Worm (Caenorhabditis elegans): ENCODE measurements around the gene Y59C2A.3.

Gene Y59C2A.3

ce11 chrII:2206064-2206722 is 13.5 kb downstream of the Y59C2A.3 start:
- TF ChIP-seq unc-62 (GFP tag; optimal IDR thresholded peaks at IDR 0.05 in 1 of 2) (peak in 1 of 2 experiments; percentile 56), unc-62 (tag; optimal IDR thresholded peaks at IDR 0.05) (no peak), spr-3 (GFP tag; optimal IDR thresholded peaks at IDR 0.05) (no peak)

- TF ChIP-seq egl-43 (GFP tag; IDR thresholded peaks at IDR 0.05) (no peak), pha-4 (GFP tag; IDR thresholded peaks at IDR 0.05) (no peak), pha-4 (tag; optimal IDR thresholded peaks at IDR 0.05) (no peak), F44E2.7 (GFP tag; IDR thresholded peaks at IDR 0.05) (no peak), Y48G9A.11 (GFP tag; IDR thresholded peaks at IDR 0.05) (no peak), fkh-10 (GFP tag; optimal IDR thresholded peaks at IDR 0.05) (peak; percentile 4), lir-3 (tag; optimal IDR thresholded peaks at IDR 0.05) (no peak), dpl-1 (GFP tag; optimal IDR thresholded peaks at IDR 0.05) (peak; percentile 87), aha-1 (tag) (peak; percentile 49), F49E8.2 (tag; optimal IDR thresholded peaks at IDR 0.05; ENCODE audit: borderline replicate concordance) (no peak), mes-2 (tag; optimal IDR thresholded peaks at IDR 0.05; ENCODE audit: poor library complexity, severe bottlenecking) (peak; percentile 70), zfp-2 (tag; optimal IDR thresholded peaks at IDR 0.05) (no peak), hlh-30 (tag; optimal IDR thresholded peaks at IDR 0.05; ENCODE audit: insufficient read depth) (peak; percentile 22), mdt-29 (GFP tag; IDR thresholded peaks at IDR 0.05) (no peak), lsy-2 (tag; optimal IDR thresholded peaks at IDR 0.05) (peak in 1 of 2 experiments; percentile 67), lin-13 (GFP tag; optimal IDR thresholded peaks at IDR 0.05) (peak; percentile 11), lin-38 (GFP tag; IDR thresholded peaks at IDR 0.05) (peak; percentile 92), zip-11 (GFP tag; IDR thresholded peaks at IDR 0.05) (no peak), nhr-77 (tag; optimal IDR thresholded peaks at IDR 0.05) (no peak), madf-5 (GFP tag; IDR thresholded peaks at IDR 0.05) (no peak)
Measured at ce11 chrII:2204077-2204476, 15.6 kb downstream of the Y59C2A.3 start, which contains the start of gene Y59C2A.2. TSS of gene Y59C2A.2 (minus strand) at chrII:2204137.

ce11 chrII:2202147-2202546 is 17.6 kb downstream of the Y59C2A.3 start:
- no peak for TF ChIP-seq ceh-62 (tag; optimal IDR thresholded peaks at IDR 0.05)
- TF ChIP-seq ceh-32 (tag; optimal IDR thresholded peaks at IDR 0.05; ENCODE audit: poor library complexity) = no peak
- TF ChIP-seq aha-1 (tag) = peak; percentile 98
- TF ChIP-seq daf-12 (tag; optimal IDR thresholded peaks at IDR 0.05) = no peak
- no peak for TF ChIP-seq ZK337.2 (GFP tag; IDR thresholded peaks at IDR 0.05)
- no peak for TF ChIP-seq daf-16 (GFP tag; optimal IDR thresholded peaks at IDR 0.05)
- TF ChIP-seq daf-16 (tag; optimal IDR thresholded peaks at IDR 0.05) = no peak
- TF ChIP-seq ztf-11 (tag; optimal IDR thresholded peaks at IDR 0.05) = no peak

- TF ChIP-seq fkh-10 (GFP tag; optimal IDR thresholded peaks at IDR 0.05) (peak; percentile 55), mes-2 (tag; optimal IDR thresholded peaks at IDR 0.05; ENCODE audit: poor library complexity, severe bottlenecking) (peak; percentile 30), hlh-30 (tag; optimal IDR thresholded peaks at IDR 0.05; ENCODE audit: insufficient read depth) (peak; percentile 16), rbr-2 (tag; optimal IDR thresholded peaks at IDR 0.05) (no peak), ceh-20 (GFP tag; IDR thresholded peaks at IDR 0.05) (no peak), attf-4 (tag; optimal IDR thresholded peaks at IDR 0.05) (no peak), lsy-2 (tag; optimal IDR thresholded peaks at IDR 0.05) (peak in 1 of 2 experiments; percentile 24), mdl-1 (tag; optimal IDR thresholded peaks at IDR 0.05) (peak in 1 of 2 experiments; percentile 13), hmg-1.1 (GFP tag; IDR thresholded peaks at IDR 0.05) (no peak), php-3 (GFP tag; IDR thresholded peaks at IDR 0.05) (no peak), aha-1 (tag) (peak; percentile 64)
Measured at ce11 chrII:2197555-2198288, 22.0 kb downstream of the Y59C2A.3 start, which contains the start of gene C33C12.1. TSS of gene C33C12.1 (plus strand) at chrII:2198238.
